Worm (Caenorhabditis elegans): ENCODE data around the gene Y39B6A.29.

ce11 chrV:19019239-19019638 lies 5.3 kb downstream of the Y39B6A.29 start:
- TF ChIP-seq R02D3.7 (tag; optimal IDR thresholded peaks at IDR 0.05): no peak
- no peak for TF ChIP-seq sea-2 (GFP tag; optimal IDR thresholded peaks at IDR 0.05)
- TF ChIP-seq zag-1 (tag; optimal IDR thresholded peaks at IDR 0.05): no peak
- TF ChIP-seq nhr-237 (tag; optimal IDR thresholded peaks at IDR 0.05): no peak
- no peak for TF ChIP-seq eor-1 (tag; optimal IDR thresholded peaks at IDR 0.05)
- no peak for TF ChIP-seq elt-1 (tag; optimal IDR thresholded peaks at IDR 0.05)
- no peak for TF ChIP-seq aly-2 (tag; optimal IDR thresholded peaks at IDR 0.05)
- no peak for TF ChIP-seq nhr-77 (tag; optimal IDR thresholded peaks at IDR 0.05)
- no peak for TF ChIP-seq ztf-11 (tag; optimal IDR thresholded peaks at IDR 0.05)
